Fruit fly (Drosophila melanogaster) whole organism, embryonic: ENCODE data around the gene CG17929.

Experiments
- Antp ChIP-seq: fragments of 200-800 bp; sonication (Bioruptor generic); optimal IDR thresholded peaks from 3 replicates; lab custom pipeline; 2016; ENCODE audit warnings: missing biosample characterization, missing genetic modification characterization
- CG12155 ChIP-seq: fragments of 200-800 bp; sonication (Bioruptor generic); optimal IDR thresholded peaks from 3 replicates; lab custom pipeline; 2016; ENCODE audit warnings: missing biosample characterization, missing genetic modification characterization
- CG12942 ChIP-seq: fragments of 200-800 bp; sonication (Bioruptor generic); optimal IDR thresholded peaks from 3 replicates; lab custom pipeline; 2016; ENCODE audit warnings: missing biosample characterization, missing genetic modification characterization
- CG13624 ChIP-seq: fragments of 200-800 bp; sonication (Bioruptor generic); optimal IDR thresholded peaks from 2 replicates; lab custom pipeline; 2016; ENCODE audit warnings: missing biosample characterization, missing genetic modification characterization
- CG14014 ChIP-seq: fragments of 200-800 bp; sonication (Bioruptor generic); IDR thresholded peaks from 2 replicates; pipeline ENCODE4 v1.3.6; 2022; ENCODE audit warnings: missing biosample characterization, missing genetic modification characterization
- CG1602 ChIP-seq: fragments of 200-800 bp; sonication (Bioruptor generic); optimal IDR thresholded peaks from 3 replicates; lab custom pipeline; 2016; ENCODE audit warnings: missing biosample characterization, missing genetic modification characterization
- CG17829 ChIP-seq: fragments of 200-800 bp; optimal IDR thresholded peaks from 2 replicates; lab custom pipeline; 2019; ENCODE audit warnings: missing biosample characterization, mild to moderate bottlenecking, missing genetic modification characterization, moderate library complexity
- CG1832 ChIP-seq: fragments of 200-800 bp; sonication (Bioruptor generic); optimal IDR thresholded peaks from 2 replicates; lab custom pipeline; 2017; ENCODE audit warnings: missing biosample characterization, mild to moderate bottlenecking, missing genetic modification characterization, inconsistent platforms
- CG18599 ChIP-seq: fragments of 200-800 bp; sonication (Bioruptor generic); optimal IDR thresholded peaks from 3 replicates; lab custom pipeline; 2017; ENCODE audit warnings: missing biosample characterization, missing genetic modification characterization, mild to moderate bottlenecking, moderate library complexity, missing genetic modification reagents
- CG3281 ChIP-seq: fragments of 200-800 bp; sonication (Bioruptor generic); optimal IDR thresholded peaks from 3 replicates; lab custom pipeline; 2017; ENCODE audit warnings: missing biosample characterization, mild to moderate bottlenecking, missing genetic modification characterization
- CG9817 ChIP-seq: fragments of 200-800 bp; sonication (Bioruptor generic); optimal IDR thresholded peaks from 2 replicates; lab custom pipeline; 2018; ENCODE audit warnings: missing biosample characterization, mild to moderate bottlenecking, missing genetic modification characterization, moderate library complexity
- CG9932 ChIP-seq: fragments of 200-800 bp; sonication (Bioruptor generic); IDR thresholded peaks from 2 replicates; pipeline ENCODE4 v1.3.6; 2022; ENCODE audit warnings: missing biosample characterization, missing genetic modification characterization
- CHES-1-like ChIP-seq: fragments of 200-800 bp; sonication (Bioruptor generic); optimal IDR thresholded peaks from 2 replicates; lab custom pipeline; 2016; ENCODE audit warnings: missing biosample characterization, missing genetic modification characterization
- CoRest ChIP-seq: fragments of 200-800 bp; sonication (Bioruptor generic); optimal IDR thresholded peaks from 3 replicates; lab custom pipeline; 2018; ENCODE audit warnings: missing biosample characterization, mild to moderate bottlenecking, missing genetic modification characterization, moderate library complexity
- Dbx ChIP-seq: fragments of 200-800 bp; sonication (Bioruptor generic); IDR thresholded peaks from 3 replicates; pipeline ENCODE4 v1.3.6; 2022; ENCODE audit warnings: missing biosample characterization, missing genetic modification characterization
- Deaf1 ChIP-seq: fragments of 200-800 bp; optimal IDR thresholded peaks from 3 replicates; lab custom pipeline; 2019; ENCODE audit warnings: missing biosample characterization, mild to moderate bottlenecking, missing genetic modification characterization, moderate library complexity
- E2f2 ChIP-seq: fragments of 200-800 bp; sonication (Bioruptor generic); IDR thresholded peaks from 2 replicates; pipeline ENCODE4 v1.3.6; 2022; ENCODE audit warnings: missing biosample characterization, missing genetic modification characterization
- Fer1 ChIP-seq: fragments of 200-800 bp; sonication (Bioruptor generic); optimal IDR thresholded peaks from 2 replicates; lab custom pipeline; 2017; ENCODE audit warnings: missing biosample characterization, mild to moderate bottlenecking, missing genetic modification characterization
- H2.0 ChIP-seq: fragments of 200-800 bp; sonication (Bioruptor generic); IDR thresholded peaks from 2 replicates; pipeline ENCODE4 v1.3.6; 2022; ENCODE audit warnings: missing biosample characterization, missing genetic modification characterization
- Hand ChIP-seq: fragments of 200-800 bp; sonication (Bioruptor generic); optimal IDR thresholded peaks from 2 replicates; lab custom pipeline; 2017; ENCODE audit warnings: mild to moderate bottlenecking, missing biosample characterization, missing genetic modification reagents, missing genetic modification characterization
- Hr51 ChIP-seq, 2 experiments: fragments of 200-800 bp; sonication (Bioruptor generic); optimal IDR thresholded peaks; 2 replicates in 1 of 2; 3 replicates in 1 of 2; lab custom pipeline; 2016 to 2018; ENCODE audit warnings: missing biosample characterization in 2 of 2, missing genetic modification characterization in 2 of 2, mild to moderate bottlenecking in 1 of 2, moderate library complexity in 1 of 2
- Med ChIP-seq: fragments of 200-800 bp; sonication (Bioruptor generic); peaks from one replicate; lab custom pipeline; 2016; ENCODE audit warnings: missing biosample characterization, missing genetic modification characterization, mild to moderate bottlenecking, inconsistent platforms, moderate library complexity
- Nf-YB ChIP-seq: fragments of 200-800 bp; sonication (Bioruptor generic); optimal IDR thresholded peaks from 3 replicates; lab custom pipeline; 2019; ENCODE audit warnings: missing biosample characterization, mild to moderate bottlenecking, missing genetic modification characterization, moderate library complexity
- Opbp ChIP-seq: fragments of 200-800 bp; sonication (Bioruptor generic); IDR thresholded peaks from 3 replicates; pipeline ENCODE4 v1.3.6; 2022; ENCODE audit warnings: missing biosample characterization, missing genetic modification characterization; ENCODE audit not compliant: partially characterized antibody
- PHDP ChIP-seq: fragments of 200-800 bp; sonication (Bioruptor generic); optimal IDR thresholded peaks from 3 replicates; lab custom pipeline; 2018; ENCODE audit warnings: missing biosample characterization, mild to moderate bottlenecking, missing genetic modification characterization, moderate library complexity
- Ptx1 ChIP-seq: fragments of 200-800 bp; sonication (Bioruptor generic); IDR thresholded peaks from 2 replicates; pipeline ENCODE4 v1.3.6; 2022; ENCODE audit warnings: missing biosample characterization, missing genetic modification characterization
- Side ChIP-seq: fragments of 200-800 bp; sonication (Bioruptor generic); optimal IDR thresholded peaks from 2 replicates; lab custom pipeline; 2016; ENCODE audit warnings: missing biosample characterization, missing genetic modification characterization
- ac ChIP-seq: fragments of 200-800 bp; sonication (Bioruptor generic); optimal IDR thresholded peaks from 3 replicates; lab custom pipeline; 2017; ENCODE audit warnings: missing biosample characterization, mild to moderate bottlenecking, missing genetic modification characterization
- ara ChIP-seq: fragments of 200-800 bp; sonication (Bioruptor generic); IDR thresholded peaks from 2 replicates; pipeline ENCODE4 v1.3.6; 2022; ENCODE audit warnings: missing biosample characterization, missing genetic modification characterization
- cwo ChIP-seq: fragments of 200-800 bp; sonication (Bioruptor generic); optimal IDR thresholded peaks from 3 replicates; lab custom pipeline; 2017; ENCODE audit warnings: missing biosample characterization, missing genetic modification characterization, mild to moderate bottlenecking, moderate library complexity, missing genetic modification reagents
- dpn ChIP-seq, 2 experiments: fragments of 200-800 bp; sonication (Bioruptor generic); optimal IDR thresholded peaks; 3 replicates each; lab custom pipeline; 2016; ENCODE audit warnings: missing biosample characterization in 2 of 2, missing genetic modification characterization in 2 of 2
- ems ChIP-seq: fragments of 200-800 bp; sonication (Bioruptor generic); optimal IDR thresholded peaks from 3 replicates; lab custom pipeline; 2016; ENCODE audit warnings: missing biosample characterization, missing genetic modification characterization
- exex ChIP-seq: fragments of 200-800 bp; sonication (Bioruptor generic); optimal IDR thresholded peaks from 4 replicates; lab custom pipeline; 2018; ENCODE audit warnings: missing biosample characterization, mild to moderate bottlenecking, missing genetic modification characterization, moderate library complexity
- fd3F ChIP-seq: fragments of 200-800 bp; sonication (Bioruptor generic); optimal IDR thresholded peaks from 2 replicates; lab custom pipeline; 2018; ENCODE audit warnings: missing biosample characterization, mild to moderate bottlenecking, missing genetic modification characterization, moderate library complexity
- gsb ChIP-seq: fragments of 200-800 bp; sonication (Bioruptor generic); IDR thresholded peaks from 2 replicates; pipeline ENCODE4 v1.3.6; 2022; ENCODE audit warnings: missing biosample characterization, missing genetic modification characterization
- jumu ChIP-seq: fragments of 200-800 bp; sonication (Bioruptor generic); optimal IDR thresholded peaks from 3 replicates; lab custom pipeline; 2016; ENCODE audit warnings: missing biosample characterization, missing genetic modification characterization
- peb ChIP-seq: fragments of 200-800 bp; sonication (Bioruptor generic); IDR thresholded peaks from 2 replicates; pipeline ENCODE4 v1.3.6; 2022; ENCODE audit warnings: missing biosample characterization, missing genetic modification characterization
- ranshi ChIP-seq: fragments of 200-800 bp; sonication (Bioruptor generic); IDR thresholded peaks from 2 replicates; pipeline ENCODE4 v1.3.6; 2022; ENCODE audit warnings: missing biosample characterization, missing genetic modification characterization
- rib ChIP-seq: fragments of 200-800 bp; sonication (Bioruptor generic); IDR thresholded peaks from 2 replicates; pipeline ENCODE4 v1.3.6; 2022; ENCODE audit warnings: missing biosample characterization, missing genetic modification characterization
- row ChIP-seq: fragments of 200-800 bp; sonication (Bioruptor generic); IDR thresholded peaks from 3 replicates; pipeline ENCODE4 v1.3.6; 2022; ENCODE audit warnings: missing biosample characterization, missing genetic modification characterization
- schlank ChIP-seq: fragments of 200-800 bp; sonication (Bioruptor generic); optimal IDR thresholded peaks from 2 replicates; lab custom pipeline; 2018; ENCODE audit warnings: missing biosample characterization, mild to moderate bottlenecking, missing genetic modification characterization
- sima ChIP-seq: fragments of 200-800 bp; sonication (Bioruptor generic); optimal IDR thresholded peaks from 2 replicates; lab custom pipeline; 2016; ENCODE audit warnings: missing biosample characterization, missing genetic modification characterization
- slou ChIP-seq: fragments of 200-800 bp; sonication (Bioruptor generic); optimal IDR thresholded peaks from 3 replicates; lab custom pipeline; 2016; ENCODE audit warnings: missing biosample characterization, missing genetic modification characterization
- slp2 ChIP-seq: fragments of 200-800 bp; sonication (Bioruptor generic); optimal IDR thresholded peaks from 2 replicates; lab custom pipeline; 2016; ENCODE audit warnings: missing biosample characterization, missing genetic modification characterization
- sob ChIP-seq: fragments of 200-800 bp; sonication (Bioruptor generic); IDR thresholded peaks from 2 replicates; pipeline ENCODE4 v1.3.6; 2022; ENCODE audit warnings: missing biosample characterization, missing genetic modification characterization
- sr ChIP-seq: fragments of 200-800 bp; sonication (Bioruptor generic); IDR thresholded peaks from 3 replicates; pipeline ENCODE4 v1.3.6; 2022; ENCODE audit warnings: missing biosample characterization, missing genetic modification characterization
- sug ChIP-seq: fragments of 200-800 bp; optimal IDR thresholded peaks from 2 replicates; lab custom pipeline; 2019; ENCODE audit warnings: missing biosample characterization, mild to moderate bottlenecking, missing genetic modification characterization, moderate library complexity
- tgo ChIP-seq: fragments of 200-800 bp; sonication (Bioruptor generic); IDR thresholded peaks from 3 replicates; pipeline ENCODE4 v1.3.6; 2022; ENCODE audit warnings: missing biosample characterization, missing genetic modification characterization
- wdn ChIP-seq: fragments of 200-800 bp; sonication (Bioruptor generic); IDR thresholded peaks from 2 replicates; pipeline ENCODE4 v1.3.6; 2022; ENCODE audit warnings: missing biosample characterization, missing genetic modification characterization
- zfh1 ChIP-seq: fragments of 200-800 bp; sonication (Bioruptor generic); IDR thresholded peaks from 3 replicates; pipeline ENCODE4 v1.3.6; 2022; ENCODE audit warnings: missing biosample characterization, missing genetic modification characterization

Gene CG17929

dm6 chr3R:16355393-16355943 is 30.2 kb downstream of the CG17929 start (continued):
- peak; percentile 63 for TF ChIP-seq sob (GFP tag; lab: Robert Waterston, UW)
- no peak for TF ChIP-seq sima
- 0 out of 2 replicates have a peak, but pooled peaks have one; percentile 14 for TF ChIP-seq gsb (GFP tag; lab: Robert Waterston, UW)
- no peak for TF ChIP-seq CoRest
- peak; percentile 4 for TF ChIP-seq ems
- TF ChIP-seq E2f2 (GFP tag; lab: Robert Waterston, UW), result no peak
- TF ChIP-seq CG1602, result no peak
- TF ChIP-seq Antp (GFP tag; lab: Kevin White, UChicago), result peak; percentile 64
- TF ChIP-seq rib (GFP tag; lab: Robert Waterston, UW), result peak; percentile 77; the same call in 1 of the 2 replicates
- peak; percentile 91 for TF ChIP-seq CG9932 (GFP tag; lab: Robert Waterston, UW)
- TF ChIP-seq Hand, result peak; percentile 47
- TF ChIP-seq Med (GFP tag; lab: Kevin White, UChicago), result peak; percentile 96
- no peak for TF ChIP-seq ac
- TF ChIP-seq tgo, result peak; percentile 30; the same call in 1 of the 3 replicates
- peak; percentile 8 for TF ChIP-seq CG12942 (GFP tag; lab: Kevin White, UChicago)
- TF ChIP-seq ara (GFP tag; lab: Robert Waterston, UW), result no peak
- TF ChIP-seq cwo, result peak; percentile 62
- peak; percentile 29; the same call in 1 of the 2 replicates for TF ChIP-seq Ptx1 (GFP tag; lab: Robert Waterston, UW)
- peak; percentile 79 for TF ChIP-seq CG18599 (GFP tag; lab: Kevin White, UChicago)
- TF ChIP-seq peb (GFP tag; lab: Robert Waterston, UW), result no peak
- peak; percentile 55; the same call in 1 of the 2 replicates for TF ChIP-seq CG14014
- TF ChIP-seq zfh1 (GFP tag; lab: Robert Waterston, UW), result 0 out of 3 replicates have a peak, but pooled peaks have one; percentile 10
- TF ChIP-seq CG12155 (GFP tag; lab: Kevin White, UChicago), result peak; percentile 18
- TF ChIP-seq Deaf1 (tag; lab: Kevin White, UChicago), result no peak
- peak in 1 of 2 experiments; percentile 10 for TF ChIP-seq Hr51 (GFP tag; optimal IDR thresholded peaks at IDR 0.05; lab: Kevin White, UChicago)
- TF ChIP-seq wdn, result peak; percentile 61
- no peak for TF ChIP-seq Nf-YB (GFP tag; lab: Kevin White, UChicago)
- peak; percentile 51 for TF ChIP-seq Fer1 (GFP tag; lab: Kevin White, UChicago)
- TF ChIP-seq sr (GFP tag; lab: Robert Waterston, UW), result peak; percentile 93
- TF ChIP-seq Side (GFP tag; lab: Kevin White, UChicago), result peak; percentile 10
- TF ChIP-seq slou (GFP tag; lab: Kevin White, UChicago), result no peak
- TF ChIP-seq row, result peak; percentile 56
- TF ChIP-seq CG9817 (tag; lab: Kevin White, UChicago), result peak; percentile 61
- peak; percentile 74 for TF ChIP-seq CG13624 (GFP tag; lab: Kevin White, UChicago)
- peak; percentile 47 for TF ChIP-seq sug (tag; lab: Kevin White, UChicago)
- TF ChIP-seq exex, result peak; percentile 2
- TF ChIP-seq Opbp (GFP tag; lab: Robert Waterston, UW), result no peak
- TF ChIP-seq jumu (GFP tag; lab: Kevin White, UChicago), result peak; percentile 33
- TF ChIP-seq ranshi (GFP tag; lab: Robert Waterston, UW), result peak; percentile 40; the same call in 1 of the 2 replicates
- peak; percentile 77; the same call in 2 of the 3 replicates for TF ChIP-seq Dbx (GFP tag; lab: Robert Waterston, UW)
- TF ChIP-seq fd3F (GFP tag; lab: Kevin White, UChicago), result peak; percentile 5
- TF ChIP-seq PHDP (tag; lab: Kevin White, UChicago), result peak; percentile 45
- no peak for TF ChIP-seq CG17829 (tag; lab: Kevin White, UChicago)
- TF ChIP-seq CG3281 (GFP tag; lab: Kevin White, UChicago), result peak; percentile 65
- no peak for TF ChIP-seq CG1832
- peak; percentile 44 for TF ChIP-seq CHES-1-like (GFP tag; lab: Kevin White, UChicago)
- TF ChIP-seq dpn (GFP tag; optimal IDR thresholded peaks at IDR 0.05; lab: Kevin White, UChicago), result peak; percentile 40 to 48
- TF ChIP-seq H2.0 (GFP tag; lab: Robert Waterston, UW), result peak; percentile 37; the same call in 1 of the 2 replicates
- TF ChIP-seq slp2 (GFP tag; lab: Kevin White, UChicago), result no peak
- TF ChIP-seq schlank (tag; lab: Kevin White, UChicago), result peak; percentile 73
